Fruit fly (Drosophila melanogaster) whole organism: Measurements from ENCODE around the gene mRpL48.

ENCODE experiments used
- CG8478 ChIP-seq: fragments of >200 bp; optimal IDR thresholded peaks from 2 replicates; lab custom pipeline; 2018; ENCODE audit warnings: inconsistent platforms
- Dll ChIP-seq: fragments of >200 bp; optimal IDR thresholded peaks from 2 replicates; lab custom pipeline; 2017
- EcR ChIP-seq, 2 experiments: fragments of >200 bp; optimal IDR thresholded peaks; 2 replicates each; lab custom pipeline; 2017; ENCODE audit warnings: missing biosample characterization in 2 of 2, missing genetic modification characterization in 2 of 2, missing genetic modification reagents in 2 of 2
- pan ChIP-seq: fragments of >200 bp; optimal IDR thresholded peaks from 2 replicates; lab custom pipeline; 2017
- psq ChIP-seq: fragments of >200 bp; optimal IDR thresholded peaks from 2 replicates; lab custom pipeline; 2017
- usp ChIP-seq: fragments of >200 bp; optimal IDR thresholded peaks from 2 replicates; lab custom pipeline; 2017; ENCODE audit warnings: missing biosample characterization, missing genetic modification characterization, mixed read lengths

DNA sequence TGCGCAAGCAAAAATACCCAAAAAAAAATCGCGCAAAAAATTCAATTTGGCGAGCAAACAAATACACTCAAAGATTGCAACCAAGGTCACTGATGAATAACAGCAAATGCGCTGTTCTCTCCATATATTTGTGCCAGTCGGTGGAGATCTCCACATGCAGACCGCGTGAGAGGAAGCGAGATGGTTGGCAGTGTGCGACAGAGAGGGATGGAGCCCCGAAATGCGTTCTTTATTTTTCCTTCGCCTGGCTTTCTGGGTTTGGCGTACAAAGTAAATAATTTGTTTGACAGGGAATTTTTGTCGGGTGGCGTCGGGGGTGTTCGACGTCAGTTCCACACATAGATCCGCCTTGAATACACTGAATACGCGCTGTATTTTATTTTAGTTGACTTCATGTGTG is 42.8 kb upstream of the mRpL48 start:
- TF ChIP-seq pan (lab: Kevin White, UChicago) (no peak), EcR (GFP tag; optimal IDR thresholded peaks at IDR 0.05; lab: Kevin White, UChicago) (no peak), usp (GFP tag; lab: Kevin White, UChicago) (no peak), Dll (lab: Kevin White, UChicago) (no peak), CG8478 (lab: Kevin White, UChicago) (no peak), psq (lab: Kevin White, UChicago) (no peak)
